Worm (Caenorhabditis elegans) whole organism, late embryonic: ENCODE results near the gene C54E4.1.

Source experiments
- F13H6.1 ChIP-seq: sonication (generic microtip); optimal IDR thresholded peaks from 2 replicates; lab custom pipeline; 2016; ENCODE audit warnings: missing genetic modification characterization, missing compliant biosample characterization
- ahr-1 ChIP-seq: sonication (generic microtip); optimal IDR thresholded peaks from 2 replicates; lab custom pipeline; 2016; ENCODE audit warnings: missing genetic modification characterization, missing compliant biosample characterization
- ceh-19 ChIP-seq: fragments of 200-800 bp; sonication (Bioruptor generic); optimal IDR thresholded peaks from 2 replicates; lab custom pipeline; 2018; ENCODE audit warnings: mild to moderate bottlenecking, missing genetic modification characterization, missing compliant biosample characterization
- ceh-2 ChIP-seq: sonication (generic microtip); optimal IDR thresholded peaks from 2 replicates; lab custom pipeline; 2016; ENCODE audit warnings: missing genotype, missing genetic modification characterization, missing compliant biosample characterization
- ceh-30 ChIP-seq: fragments of 150-350 bp; optimal IDR thresholded peaks from 2 replicates; lab custom pipeline; 2014; ENCODE audit warnings: missing biosample characterization, missing genetic modification characterization
- ceh-45 ChIP-seq: fragments of 200-800 bp; sonication (Bioruptor generic); IDR thresholded peaks from 2 replicates; pipeline ENCODE4 v1.3.6; 2022; ENCODE audit warnings: missing genetic modification reagents, missing genetic modification characterization, missing compliant biosample characterization
- ceh-48 ChIP-seq: sonication (generic microtip); optimal IDR thresholded peaks from 2 replicates; lab custom pipeline; 2016; ENCODE audit warnings: missing genetic modification characterization, inconsistent platforms, missing compliant biosample characterization
- ceh-9 ChIP-seq: sonication (generic microtip); optimal IDR thresholded peaks from 2 replicates; lab custom pipeline; 2016; ENCODE audit warnings: mild to moderate bottlenecking, missing genetic modification characterization, inconsistent platforms, missing compliant biosample characterization
- dve-1 ChIP-seq: sonication (generic microtip); optimal IDR thresholded peaks from 2 replicates; lab custom pipeline; 2017; ENCODE audit warnings: antibody characterized with exemption, mild to moderate bottlenecking, missing genetic modification characterization, missing compliant biosample characterization
- elt-2 ChIP-seq: sonication (generic microtip); optimal IDR thresholded peaks from 2 replicates; lab custom pipeline; 2016; ENCODE audit warnings: missing genetic modification reagents, missing genetic modification characterization, missing compliant biosample characterization
- fkh-6 ChIP-seq: sonication (generic microtip); optimal IDR thresholded peaks from 2 replicates; lab custom pipeline; 2016; ENCODE audit warnings: missing genetic modification characterization, missing compliant biosample characterization
- gmeb-2 ChIP-seq: sonication (generic microtip); optimal IDR thresholded peaks from 2 replicates; lab custom pipeline; 2016; ENCODE audit warnings: missing genetic modification characterization, inconsistent platforms, missing compliant biosample characterization
- hlh-13 ChIP-seq: fragments of 200-800 bp; sonication (Bioruptor generic); optimal IDR thresholded peaks from 2 replicates; lab custom pipeline; 2018; ENCODE audit warnings: mild to moderate bottlenecking, missing genetic modification characterization, missing compliant biosample characterization
- hlh-30 ChIP-seq: sonication (generic microtip); optimal IDR thresholded peaks from 2 replicates; lab custom pipeline; 2017; ENCODE audit warnings: antibody characterized with exemption, missing genetic modification characterization, missing compliant biosample characterization; ENCODE audit not compliant: insufficient read depth
- hlh-6 ChIP-seq: sonication (generic microtip); optimal IDR thresholded peaks from 2 replicates; lab custom pipeline; 2016; ENCODE audit warnings: missing genotype, missing genetic modification characterization, missing compliant biosample characterization
- lin-11 ChIP-seq: fragments of 200-800 bp; sonication (Bioruptor generic); optimal IDR thresholded peaks from 2 replicates; lab custom pipeline; 2018; ENCODE audit warnings: mild to moderate bottlenecking, missing genetic modification characterization, missing compliant biosample characterization
- mec-3 ChIP-seq: sonication (generic microtip); optimal IDR thresholded peaks from 2 replicates; lab custom pipeline; 2016; ENCODE audit warnings: borderline replicate concordance, missing genetic modification characterization, missing compliant biosample characterization
- nhr-11 ChIP-seq: fragments of 150-350 bp; optimal IDR thresholded peaks from 2 replicates; lab custom pipeline; 2014; ENCODE audit warnings: missing biosample characterization, missing genetic modification characterization
- npax-4 ChIP-seq: sonication (generic microtip); optimal IDR thresholded peaks from 2 replicates; lab custom pipeline; 2016; ENCODE audit warnings: missing genetic modification characterization, missing compliant biosample characterization
- odd-2 ChIP-seq: sonication (generic microtip); optimal IDR thresholded peaks from 2 replicates; lab custom pipeline; 2017; ENCODE audit warnings: antibody characterized with exemption, mild to moderate bottlenecking, missing genetic modification characterization, missing compliant biosample characterization
- pax-1 ChIP-seq: fragments of 150-350 bp; optimal IDR thresholded peaks from 2 replicates; lab custom pipeline; 2014; ENCODE audit warnings: missing biosample characterization, missing genetic modification characterization
- pha-2 ChIP-seq: sonication (generic microtip); optimal IDR thresholded peaks from 2 replicates; lab custom pipeline; 2017; ENCODE audit warnings: mild to moderate bottlenecking, missing genetic modification characterization, missing compliant biosample characterization
- pqm-1 ChIP-seq: sonication (generic microtip); optimal IDR thresholded peaks from 2 replicates; lab custom pipeline; 2016; ENCODE audit warnings: missing genetic modification characterization, missing compliant biosample characterization
- pros-1 ChIP-seq: fragments of 150-350 bp; optimal IDR thresholded peaks from 2 replicates; lab custom pipeline; 2014; ENCODE audit warnings: missing biosample characterization, missing genetic modification reagents, missing genetic modification characterization
- rnt-1 ChIP-seq: sonication (generic microtip); optimal IDR thresholded peaks from 2 replicates; lab custom pipeline; 2016; ENCODE audit warnings: missing genetic modification characterization, missing compliant biosample characterization
- sdc-2 ChIP-seq: sonication (generic microtip); optimal IDR thresholded peaks from 2 replicates; lab custom pipeline; 2016; ENCODE audit warnings: missing genotype, missing genetic modification characterization, missing compliant biosample characterization
- sox-2 ChIP-seq: fragments of 200-800 bp; sonication (Bioruptor generic); IDR thresholded peaks from 2 replicates; pipeline ENCODE4 v1.3.6; 2022; ENCODE audit warnings: missing genetic modification reagents, missing genetic modification characterization, missing compliant biosample characterization
- tbx-2 ChIP-seq: sonication (generic microtip); optimal IDR thresholded peaks from 2 replicates; lab custom pipeline; 2016; ENCODE audit warnings: missing genetic modification characterization, missing compliant biosample characterization
- tbx-7 ChIP-seq: sonication (generic microtip); optimal IDR thresholded peaks from 2 replicates; lab custom pipeline; 2016; ENCODE audit warnings: missing genotype, missing genetic modification characterization, missing compliant biosample characterization
- ttx-3 ChIP-seq: sonication (generic microtip); optimal IDR thresholded peaks from 2 replicates; lab custom pipeline; 2016; ENCODE audit warnings: missing genetic modification reagents, missing genetic modification characterization, missing compliant biosample characterization
- unc-3 ChIP-seq, 2 experiments: fragments of 200-800 bp in 1 of 2; sonication (Bioruptor generic) in 1 of 2; sonication (generic microtip) in 1 of 2; conservative IDR thresholded peaks in 1 of 2; optimal IDR thresholded peaks in 1 of 2; 2 replicates each; pipeline versions ENCODE4 v1.3.6 to Lab custom; 2016 to 2022; ENCODE audit warnings: missing compliant biosample characterization in 2 of 2, missing genetic modification characterization in 2 of 2, missing genetic modification reagents in 1 of 2
- unc-42 ChIP-seq: sonication (generic microtip); optimal IDR thresholded peaks from 2 replicates; lab custom pipeline; 2016; ENCODE audit warnings: missing genotype, missing genetic modification characterization, missing compliant biosample characterization
- unc-55 ChIP-seq: sonication (generic microtip); optimal IDR thresholded peaks from 2 replicates; lab custom pipeline; 2017; ENCODE audit warnings: missing biosample characterization, missing genetic modification reagents, missing genetic modification characterization
- unc-86 ChIP-seq: sonication (generic microtip); optimal IDR thresholded peaks from 2 replicates; lab custom pipeline; 2016; ENCODE audit warnings: missing genetic modification characterization, missing compliant biosample characterization

Gene C54E4.1

DNA sequence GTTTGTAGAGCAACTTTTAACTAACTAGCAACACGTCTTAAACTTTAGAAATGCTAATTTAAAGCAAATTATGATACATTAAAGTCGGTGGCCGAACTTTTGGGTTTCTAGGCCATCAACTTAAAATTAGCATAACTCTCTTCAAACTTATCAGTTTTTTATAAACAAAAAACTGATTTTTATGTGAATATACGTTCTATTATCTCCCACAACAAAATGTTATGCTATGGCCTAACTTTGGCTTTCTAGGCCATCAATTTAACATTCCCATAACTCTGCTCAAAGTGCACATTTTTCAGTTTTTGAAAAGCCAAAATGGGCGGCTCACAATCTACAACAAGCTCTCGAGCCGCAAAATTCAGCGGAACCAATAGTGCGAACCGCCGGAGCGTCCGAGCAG lies at the start of gene C54E4.1:
Gene C54E4.1, plus strand, starts transcription at position 301 of the 400 bp plus-strand sequence.
- no peak for TF ChIP-seq ahr-1 (tag; lab: Kevin White, UChicago)
- TF ChIP-seq ttx-3, result no peak
- TF ChIP-seq tbx-2 (tag; lab: Kevin White, UChicago), result no peak
- no peak for TF ChIP-seq odd-2 (tag; lab: Kevin White, UChicago)
- TF ChIP-seq ceh-2 (tag; lab: Kevin White, UChicago), result no peak
- no peak for TF ChIP-seq unc-42 (tag; lab: Kevin White, UChicago)
- TF ChIP-seq sox-2, result no peak

DNA sequence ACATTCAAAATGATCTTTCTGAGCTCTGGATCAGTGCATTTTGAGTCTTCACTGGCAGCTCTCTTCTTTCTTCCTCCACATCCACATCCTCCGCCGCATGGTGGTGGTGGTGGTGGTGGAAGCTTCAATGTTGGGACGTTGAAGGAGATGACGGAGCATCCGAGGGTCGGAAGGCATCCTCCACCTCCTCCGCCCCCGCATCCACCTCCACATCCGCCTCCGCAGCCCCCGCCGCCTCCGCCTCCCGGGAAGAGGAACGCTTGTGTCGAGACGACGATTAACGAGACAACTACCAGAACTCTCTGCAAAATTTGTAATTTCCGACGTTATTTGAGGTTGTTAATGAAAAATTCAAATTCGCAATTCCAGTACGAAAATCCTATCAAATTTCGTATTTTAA lies 48.0 kb upstream of the C54E4.1 start:
- no peak for TF ChIP-seq ceh-19 (GFP tag; lab: Kevin White, UChicago)
- TF ChIP-seq unc-3 (GFP tag; conservative IDR thresholded peaks at IDR 0.05; lab: Robert Waterston, UW), result no peak
- no peak for TF ChIP-seq unc-3 (tag; optimal IDR thresholded peaks at IDR 0.05; lab: Kevin White, UChicago)

DNA sequence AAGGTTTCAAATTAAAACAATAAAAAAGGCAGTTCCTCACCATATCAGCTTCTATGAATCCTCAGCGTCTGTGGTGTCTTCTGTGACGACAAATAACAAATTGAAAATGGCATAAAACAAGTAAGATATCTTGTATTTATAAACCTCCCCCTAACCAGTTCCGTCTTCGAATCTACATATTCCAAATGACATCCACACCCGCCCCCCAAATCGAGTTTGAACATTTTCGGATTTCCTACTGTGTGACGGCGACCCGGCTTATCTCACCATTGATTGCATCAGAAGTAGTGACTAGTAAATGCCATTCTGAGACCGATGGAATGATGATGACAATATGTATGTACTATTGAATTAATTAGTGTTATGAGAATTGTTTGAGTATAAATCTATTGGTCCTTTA lies 46.6 kb upstream of the C54E4.1 start, which contains the start of gene grl-20:
Gene grl-20, minus strand, starts transcription at position 101 of the 400 bp plus-strand sequence.
- TF ChIP-seq npax-4 (tag; lab: Kevin White, UChicago) (no peak), nhr-11 (tag; lab: Kevin White, UChicago) (no peak), ceh-45 (GFP tag; lab: Robert Waterston, UW) (no peak), ceh-9 (no peak), pax-1 (tag; lab: Kevin White, UChicago) (no peak), unc-55 (GFP tag; lab: Kevin White, UChicago) (no peak), pha-2 (tag; lab: Kevin White, UChicago) (no peak), mec-3 (tag; lab: Kevin White, UChicago) (no peak), fkh-6 (tag; lab: Kevin White, UChicago) (no peak)

DNA sequence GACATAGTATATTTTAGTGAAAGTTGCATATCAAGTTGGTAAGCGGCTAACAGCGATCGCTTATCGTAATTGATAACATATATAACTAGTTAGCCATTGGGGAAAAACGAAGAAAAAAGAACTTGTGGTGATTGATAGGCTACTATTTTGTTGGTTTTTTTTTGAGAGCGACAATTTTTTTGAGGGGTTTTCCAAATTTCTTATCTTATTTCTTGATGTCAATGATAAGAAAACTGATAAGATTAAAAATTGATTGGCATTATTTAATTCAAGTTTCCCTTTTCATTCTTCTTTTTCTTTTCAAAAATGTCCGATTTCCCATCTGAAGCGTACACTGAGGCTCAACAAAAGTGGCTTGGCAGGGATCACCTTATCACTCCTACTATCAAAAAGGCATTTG lies 44.7 kb upstream of the C54E4.1 start, which contains the start of gene prmt-6:
Gene prmt-6, plus strand, starts transcription at position 252 of the 400 bp plus-strand sequence.
- TF ChIP-seq pros-1 (tag; lab: Kevin White, UChicago), result no peak
- TF ChIP-seq elt-2 (tag; lab: Kevin White, UChicago), result peak; percentile 80

DNA sequence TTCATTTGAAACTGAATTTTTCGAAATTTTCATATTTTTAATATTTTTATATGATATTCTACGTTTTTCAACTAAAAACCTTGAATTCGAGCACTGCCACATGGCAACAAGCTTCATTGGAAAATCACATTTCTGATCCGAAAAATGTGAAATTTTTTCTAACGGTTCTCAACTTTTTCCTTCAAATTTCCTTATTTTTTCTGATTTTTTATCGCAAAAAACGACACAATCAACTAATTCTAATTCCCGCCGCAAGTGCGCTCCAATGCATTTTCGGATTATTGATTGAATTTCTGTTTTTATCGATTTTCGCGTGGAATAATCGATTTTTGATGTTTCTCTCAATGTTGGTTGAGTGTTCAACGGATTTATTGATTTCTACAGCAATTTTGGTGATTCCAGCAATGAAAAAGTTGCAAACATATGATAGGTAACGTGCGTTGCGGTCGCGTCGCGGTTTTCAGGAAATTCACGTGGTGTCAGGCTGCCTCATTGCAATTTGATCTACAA lies 41.9 kb upstream of the C54E4.1 start, which contains the start of gene C23H5.12:
Gene C23H5.12, plus strand, starts transcription at position 51 of the 510 bp plus-strand sequence.
- TF ChIP-seq elt-2 (tag; lab: Kevin White, UChicago), result no peak
- no peak for TF ChIP-seq rnt-1 (tag; lab: Kevin White, UChicago)
- no peak for TF ChIP-seq pqm-1 (tag; lab: Kevin White, UChicago)
- TF ChIP-seq odd-2 (tag; lab: Kevin White, UChicago), result no peak
- TF ChIP-seq hlh-13 (GFP tag; lab: Kevin White, UChicago), result no peak
- TF ChIP-seq ceh-48 (tag; lab: Kevin White, UChicago), result no peak
- TF ChIP-seq nhr-11 (tag; lab: Kevin White, UChicago), result no peak
- no peak for TF ChIP-seq gmeb-2
- TF ChIP-seq unc-55 (GFP tag; lab: Kevin White, UChicago), result no peak
- no peak for TF ChIP-seq ceh-30
- TF ChIP-seq pros-1 (tag; lab: Kevin White, UChicago), result no peak
- TF ChIP-seq F13H6.1 (tag; lab: Kevin White, UChicago), result no peak
- no peak for TF ChIP-seq hlh-30 (tag; lab: Kevin White, UChicago)
- no peak for TF ChIP-seq dve-1 (tag; lab: Kevin White, UChicago)
- TF ChIP-seq unc-86 (tag; lab: Kevin White, UChicago), result no peak
- no peak for TF ChIP-seq lin-11 (tag; lab: Kevin White, UChicago)
- TF ChIP-seq ceh-2 (tag; lab: Kevin White, UChicago), result no peak
- no peak for TF ChIP-seq hlh-6
- no peak for TF ChIP-seq sdc-2 (tag; lab: Kevin White, UChicago)
- no peak for TF ChIP-seq tbx-7 (tag; lab: Kevin White, UChicago)
- TF ChIP-seq, all 69 proteins: peak for 0
